Fruit fly (Drosophila melanogaster): Measurements from ENCODE around the gene Cpr31A.

DNA sequence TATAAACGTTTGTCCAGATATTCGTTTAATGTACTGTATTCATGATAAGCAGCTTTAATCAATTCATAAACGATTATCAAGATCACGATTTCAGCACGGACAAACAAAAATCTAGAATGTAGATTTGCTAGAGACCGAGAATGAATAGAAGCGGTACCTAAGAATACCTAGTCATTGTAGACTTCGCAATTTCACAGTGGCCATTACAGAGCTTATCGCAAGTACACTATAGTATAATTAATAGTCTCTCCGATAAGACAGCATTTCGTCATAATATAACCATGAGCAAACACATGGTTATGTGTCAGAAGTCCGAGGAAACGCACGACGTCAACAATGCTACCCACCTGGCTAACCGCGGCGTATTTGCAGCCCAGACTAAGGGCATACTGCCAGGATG lies 4.7 kb upstream of the Cpr31A start, which contains the start of gene CG33301:
- TF ChIP-seq CG11902 (GFP tag; optimal IDR thresholded peaks at IDR 0.05) (no peak), CG15336 (GFP tag; IDR thresholded peaks at IDR 0.05) (no peak), lz (GFP tag; optimal IDR thresholded peaks at IDR 0.05) (no peak), fd85E (GFP tag; optimal IDR thresholded peaks at IDR 0.05) (no peak), CG10631 (GFP tag; optimal IDR thresholded peaks at IDR 0.05) (no peak), CG4318 (GFP tag; optimal IDR thresholded peaks at IDR 0.05) (no peak), spab (GFP tag; optimal IDR thresholded peaks at IDR 0.05) (no peak), CG8119 (GFP tag; IDR thresholded peaks at IDR 0.05) (no peak), topi (GFP tag; optimal IDR thresholded peaks at IDR 0.05) (no peak), acj6 (GFP tag; optimal IDR thresholded peaks at IDR 0.05) (no peak)

All from whole organism, prepupa.